Worm (Caenorhabditis elegans): Measurements from ENCODE around the gene Y44A6D.1.

ce11 chrV:20813646-20814045, 23.8 kb upstream of the Y44A6D.1 start:
- TF ChIP-seq cog-1 (tag; optimal IDR thresholded peaks at IDR 0.05) (no peak), T22C8.4 (GFP tag; IDR thresholded peaks at IDR 0.05) (no peak), ztf-29 (GFP tag; IDR thresholded peaks at IDR 0.05) (no peak), ref-1 (GFP tag; conservative IDR thresholded peaks at IDR 0.05) (no peak)

All from whole organism, midembryonic.